Worm (Caenorhabditis elegans) whole organism, L2 larva: ENCODE data around the gene twk-48.
A peak's percentile ranks its signal among the peaks of the same experiment; 100 is the strongest.

Experiments
- C34F6.9 ChIP-seq: fragments of 150-350 bp; optimal IDR thresholded peaks from 2 replicates; lab custom pipeline; 2014; ENCODE audit warnings: missing biosample characterization, missing genetic modification characterization
- F13H6.1 ChIP-seq: sonication (generic microtip); optimal IDR thresholded peaks from 2 replicates; lab custom pipeline; 2016; ENCODE audit warnings: missing genetic modification characterization, missing compliant biosample characterization
- R02D3.7 ChIP-seq: fragments of 150-350 bp; optimal IDR thresholded peaks from 2 replicates; lab custom pipeline; 2014; ENCODE audit warnings: missing biosample characterization, missing genetic modification characterization
- alr-1 ChIP-seq: fragments of 150-350 bp; optimal IDR thresholded peaks from 2 replicates; lab custom pipeline; 2014; ENCODE audit warnings: missing biosample characterization, missing genetic modification characterization
- aly-2 ChIP-seq: fragments of 150-350 bp; optimal IDR thresholded peaks from 2 replicates; lab custom pipeline; 2014; ENCODE audit warnings: missing biosample characterization, missing genetic modification characterization
- ama-1 ChIP-seq: fragments of 150-350 bp; optimal IDR thresholded peaks from 2 replicates; lab custom pipeline; 2018; ENCODE audit warnings: inconsistent platforms
- ceh-16 ChIP-seq: fragments of 150-350 bp; optimal IDR thresholded peaks from 2 replicates; lab custom pipeline; 2014; ENCODE audit warnings: missing biosample characterization, missing genetic modification characterization
- ceh-82 ChIP-seq: fragments of 150-350 bp; optimal IDR thresholded peaks from 2 replicates; lab custom pipeline; 2014; ENCODE audit warnings: missing biosample characterization, missing genetic modification characterization
- crh-2 ChIP-seq: sonication (generic microtip); optimal IDR thresholded peaks from 2 replicates; lab custom pipeline; 2017; ENCODE audit warnings: missing biosample characterization, missing genetic modification characterization
- dmd-4 ChIP-seq: sonication (generic microtip); optimal IDR thresholded peaks from 2 replicates; lab custom pipeline; 2017; ENCODE audit warnings: missing biosample characterization, missing genetic modification characterization
- egl-27 ChIP-seq: sonication (generic microtip); optimal IDR thresholded peaks from 3 replicates; lab custom pipeline; 2017; ENCODE audit warnings: missing biosample characterization, missing genetic modification reagents, missing genetic modification characterization
- elt-1 ChIP-seq: fragments of 150-350 bp; optimal IDR thresholded peaks from 2 replicates; lab custom pipeline; 2014; ENCODE audit warnings: missing biosample characterization, missing genetic modification characterization
- elt-3 ChIP-seq: sonication (generic microtip); optimal IDR thresholded peaks from 2 replicates; lab custom pipeline; 2017; ENCODE audit warnings: missing biosample characterization, missing genetic modification characterization
- fos-1 ChIP-seq: fragments of 150-350 bp; optimal IDR thresholded peaks from 2 replicates; lab custom pipeline; 2014; ENCODE audit warnings: missing biosample characterization, missing genetic modification characterization
- gmeb-1 ChIP-seq: fragments of 150-350 bp; optimal IDR thresholded peaks from 2 replicates; lab custom pipeline; 2014; ENCODE audit warnings: missing biosample characterization, missing genetic modification characterization
- lin-11 ChIP-seq: fragments of 150-350 bp; sonication (generic microtip); optimal IDR thresholded peaks from 2 replicates; lab custom pipeline; 2014; ENCODE audit warnings: missing biosample characterization, missing genetic modification characterization, inconsistent platforms, mixed read lengths
- lin-13 ChIP-seq: fragments of 150-350 bp; optimal IDR thresholded peaks from 2 replicates; lab custom pipeline; 2014; ENCODE audit warnings: missing biosample characterization, missing genetic modification reagents, missing genetic modification characterization
- lsy-2 ChIP-seq, 2 experiments: fragments of 150-350 bp in 1 of 2; sonication (generic microtip) in 1 of 2; optimal IDR thresholded peaks; 2 replicates each; lab custom pipeline; 2014 to 2017; ENCODE audit warnings: missing biosample characterization in 2 of 2, missing genetic modification characterization in 2 of 2
- mab-5 ChIP-seq: fragments of 150-350 bp; optimal IDR thresholded peaks from 2 replicates; lab custom pipeline; 2014; ENCODE audit warnings: missing biosample characterization, missing genetic modification characterization
- mdl-1 ChIP-seq, 2 experiments: fragments of 150-350 bp in 1 of 2; sonication (generic microtip) in 1 of 2; optimal IDR thresholded peaks; 2 replicates each; lab custom pipeline; 2017; ENCODE audit warnings: missing biosample characterization in 2 of 2, missing genetic modification characterization in 2 of 2
- nhr-10 ChIP-seq: sonication (generic microtip); optimal IDR thresholded peaks from 2 replicates; lab custom pipeline; 2017; ENCODE audit warnings: missing biosample characterization, missing genetic modification characterization
- nhr-11 ChIP-seq: fragments of 150-350 bp; optimal IDR thresholded peaks from 2 replicates; lab custom pipeline; 2014; ENCODE audit warnings: missing biosample characterization, missing genetic modification characterization
- nhr-12 ChIP-seq: fragments of 150-350 bp; optimal IDR thresholded peaks from 2 replicates; lab custom pipeline; 2014; ENCODE audit warnings: missing biosample characterization, missing genetic modification characterization
- nhr-129 ChIP-seq: fragments of 150-350 bp; optimal IDR thresholded peaks from 2 replicates; lab custom pipeline; 2014; ENCODE audit warnings: missing biosample characterization, missing genetic modification characterization
- nhr-21 ChIP-seq: fragments of 150-350 bp; optimal IDR thresholded peaks from 2 replicates; lab custom pipeline; 2014; ENCODE audit warnings: missing biosample characterization, missing genetic modification characterization
- nhr-23 ChIP-seq: fragments of 150-350 bp; optimal IDR thresholded peaks from 2 replicates; lab custom pipeline; 2014; ENCODE audit warnings: missing biosample characterization, missing genetic modification reagents, missing genetic modification characterization
- nhr-237 ChIP-seq: fragments of 150-350 bp; optimal IDR thresholded peaks from 2 replicates; lab custom pipeline; 2014; ENCODE audit warnings: missing biosample characterization, missing genetic modification characterization
- nhr-6 ChIP-seq: fragments of 150-350 bp; optimal IDR thresholded peaks from 2 replicates; lab custom pipeline; 2014; ENCODE audit warnings: missing biosample characterization, missing genetic modification characterization
- nhr-77 ChIP-seq: fragments of 150-350 bp; optimal IDR thresholded peaks from 2 replicates; lab custom pipeline; 2014; ENCODE audit warnings: missing biosample characterization, missing genetic modification characterization
- sem-4 ChIP-seq: fragments of 150-350 bp; optimal IDR thresholded peaks from 2 replicates; lab custom pipeline; 2014; ENCODE audit warnings: missing biosample characterization, missing genetic modification reagents, missing genetic modification characterization
- skn-1 ChIP-seq: sonication (generic microtip); optimal IDR thresholded peaks from 2 replicates; lab custom pipeline; 2017; ENCODE audit warnings: missing biosample characterization, missing genetic modification characterization
- sma-3 ChIP-seq: sonication (generic microtip); optimal IDR thresholded peaks from 2 replicates; lab custom pipeline; 2016; ENCODE audit warnings: missing genetic modification reagents, missing genetic modification characterization, missing compliant biosample characterization
- sma-9 ChIP-seq, 2 experiments: fragments of 150-350 bp in 1 of 2; sonication (generic microtip) in 1 of 2; optimal IDR thresholded peaks; 2 replicates each; lab custom pipeline; 2014 to 2016; ENCODE audit warnings: missing genetic modification characterization in 2 of 2, mild to moderate bottlenecking in 1 of 2, missing biosample characterization in 1 of 2, missing compliant biosample characterization in 1 of 2, missing genetic modification reagents in 1 of 2, moderate library complexity in 1 of 2
- snpc-4 ChIP-seq: fragments of 150-350 bp; optimal IDR thresholded peaks from 2 replicates; lab custom pipeline; 2014; ENCODE audit warnings: missing biosample characterization, missing genetic modification characterization
- unc-39 ChIP-seq: fragments of 150-350 bp; optimal IDR thresholded peaks from 2 replicates; lab custom pipeline; 2014; ENCODE audit warnings: missing biosample characterization, missing genetic modification characterization
- unc-55 ChIP-seq: fragments of 150-350 bp; sonication (generic microtip); optimal IDR thresholded peaks from 3 replicates; lab custom pipeline; 2014; ENCODE audit warnings: missing biosample characterization, missing genetic modification reagents, missing genetic modification characterization
- unc-62 ChIP-seq: fragments of 150-350 bp; optimal IDR thresholded peaks from 2 replicates; lab custom pipeline; 2014; ENCODE audit warnings: missing biosample characterization, missing genetic modification reagents, missing genetic modification characterization
- zag-1 ChIP-seq: fragments of 150-350 bp; optimal IDR thresholded peaks from 2 replicates; lab custom pipeline; 2014; ENCODE audit warnings: missing biosample characterization, missing genetic modification characterization
- ztf-1 ChIP-seq: fragments of 200-800 bp; sonication (Bioruptor generic); conservative IDR thresholded peaks from 2 replicates; pipeline ENCODE4 v1.3.6; 2022; ENCODE audit warnings: missing genetic modification characterization, missing compliant biosample characterization
- ztf-11 ChIP-seq: sonication (generic microtip); optimal IDR thresholded peaks from 2 replicates; lab custom pipeline; 2017; ENCODE audit warnings: missing biosample characterization, missing genetic modification characterization
- ztf-4 ChIP-seq: fragments of 150-350 bp; optimal IDR thresholded peaks from 2 replicates; lab custom pipeline; 2014; ENCODE audit warnings: missing biosample characterization, missing genetic modification characterization

twk-48 gene

ce11 chrIII:9860201-9860780 is at the start of gene twk-48:
Gene twk-48, plus strand, starts transcription at chrIII:9860730.
- TF ChIP-seq C34F6.9: peak; percentile 2
- TF ChIP-seq nhr-10 (tag; lab: Kevin White, UChicago): no peak
- TF ChIP-seq sma-9 (GFP tag; optimal IDR thresholded peaks at IDR 0.05; lab: Kevin White, UChicago): peak; percentile 7
- no peak for TF ChIP-seq sma-9 (tag; optimal IDR thresholded peaks at IDR 0.05; lab: Kevin White, UChicago)
- no peak for TF ChIP-seq dmd-4 (tag; lab: Kevin White, UChicago)
- TF ChIP-seq, all 48 proteins: peak for 2

- TF ChIP-seq sma-3 (no peak), unc-62 (no peak), lsy-2 (tag; optimal IDR thresholded peaks at IDR 0.05; lab: Kevin White, UChicago) (no peak), aly-2 (tag; lab: Kevin White, UChicago) (no peak), egl-27 (no peak), R02D3.7 (no peak), nhr-6 (tag; lab: Kevin White, UChicago) (no peak), nhr-21 (no peak), nhr-23 (tag; lab: Kevin White, UChicago) (no peak), skn-1 (tag; lab: Kevin White, UChicago) (no peak), ceh-16 (no peak), zag-1 (no peak), nhr-11 (tag; lab: Kevin White, UChicago) (no peak), fos-1 (tag; lab: Kevin White, UChicago) (no peak), sma-9 (GFP tag; optimal IDR thresholded peaks at IDR 0.05; lab: Kevin White, UChicago) (no peak), sma-9 (tag; optimal IDR thresholded peaks at IDR 0.05; lab: Kevin White, UChicago) (no peak), lin-11 (no peak), ceh-82 (no peak), ztf-11 (tag; lab: Kevin White, UChicago) (no peak), nhr-237 (tag; lab: Kevin White, UChicago) (no peak)
- TF ChIP-seq, all 48 proteins: peak for 0
Observed at ce11 chrIII:9813146-9813545, 47.4 kb upstream of the twk-48 start, which contains the start of gene ZK632.14. Gene ZK632.14, plus strand, starts transcription at chrIII:9813446.

- TF ChIP-seq fos-1 (tag; lab: Kevin White, UChicago) (no peak), mdl-1 (tag; optimal IDR thresholded peaks at IDR 0.05; lab: Kevin White, UChicago) (no peak), ama-1 (lab: Kevin White, UChicago) (peak; percentile 31), crh-2 (tag; lab: Kevin White, UChicago) (peak; percentile 10), ztf-4 (tag; lab: Kevin White, UChicago) (peak; percentile 21), nhr-23 (tag; lab: Kevin White, UChicago) (no peak), lin-11 (peak; percentile 34), aly-2 (tag; lab: Kevin White, UChicago) (no peak), nhr-129 (tag; lab: Kevin White, UChicago) (peak; percentile 52), unc-55 (GFP tag; lab: Kevin White, UChicago) (peak; percentile 49), nhr-12 (tag; lab: Kevin White, UChicago) (no peak), ceh-16 (no peak), F13H6.1 (peak; percentile 1), C34F6.9 (peak; percentile 51), skn-1 (tag; lab: Kevin White, UChicago) (no peak), lsy-2 (tag; optimal IDR thresholded peaks at IDR 0.05; lab: Kevin White, UChicago) (peak; percentile 11)
Observed at ce11 chrIII:9817087-9817612, 43.4 kb upstream of the twk-48 start, which contains the start of gene cnx-1. Gene cnx-1, minus strand, starts transcription at chrIII:9817137.

- TF ChIP-seq elt-3 (tag; lab: Kevin White, UChicago): no peak
- TF ChIP-seq sem-4 (tag; lab: Kevin White, UChicago): no peak
- TF ChIP-seq unc-55 (GFP tag; lab: Kevin White, UChicago): no peak
- no peak for TF ChIP-seq egl-27
- TF ChIP-seq nhr-12 (tag; lab: Kevin White, UChicago): no peak
- peak in 1 of 2 experiments; percentile 70 for TF ChIP-seq lsy-2 (tag; optimal IDR thresholded peaks at IDR 0.05; lab: Kevin White, UChicago)
- TF ChIP-seq nhr-21: no peak
- TF ChIP-seq unc-39: no peak
Observed at ce11 chrIII:9817894-9818293, 42.6 kb upstream of the twk-48 start.

- TF ChIP-seq gmeb-1 (tag; lab: Kevin White, UChicago) (peak; percentile 65), nhr-10 (tag; lab: Kevin White, UChicago) (no peak), ztf-11 (tag; lab: Kevin White, UChicago) (no peak), F13H6.1 (peak; percentile 55), mab-5 (tag; lab: Kevin White, UChicago) (no peak), ztf-1 (GFP tag; lab: Robert Waterston, UW) (no peak), aly-2 (tag; lab: Kevin White, UChicago) (no peak), elt-1 (tag; lab: Kevin White, UChicago) (no peak), lin-11 (peak; percentile 41), unc-39 (no peak), sma-9 (GFP tag; optimal IDR thresholded peaks at IDR 0.05; lab: Kevin White, UChicago) (peak; percentile 42), sma-9 (tag; optimal IDR thresholded peaks at IDR 0.05; lab: Kevin White, UChicago) (no peak), ama-1 (lab: Kevin White, UChicago) (no peak), nhr-237 (tag; lab: Kevin White, UChicago) (no peak), nhr-77 (tag; lab: Kevin White, UChicago) (no peak), snpc-4 (tag; lab: Kevin White, UChicago) (no peak), fos-1 (tag; lab: Kevin White, UChicago) (peak; percentile 12), lin-13 (GFP tag; lab: Kevin White, UChicago) (peak; percentile 51), nhr-6 (tag; lab: Kevin White, UChicago) (no peak), sma-3 (peak; percentile 72), sem-4 (tag; lab: Kevin White, UChicago) (peak; percentile 71), nhr-12 (tag; lab: Kevin White, UChicago) (no peak), nhr-11 (tag; lab: Kevin White, UChicago) (no peak), egl-27 (no peak), dmd-4 (tag; lab: Kevin White, UChicago) (no peak), alr-1 (tag; lab: Kevin White, UChicago) (no peak), ceh-16 (no peak)
Observed at ce11 chrIII:9818763-9819162, 41.8 kb upstream of the twk-48 start, which contains the start of gene panl-3. Gene panl-3, plus strand, starts transcription at chrIII:9819056.
